Fruit fly (Drosophila melanogaster) S2 (cell line): ENCODE measurements around the gene sick.

Experiments used
- CG8478 ChIP-seq: fragments of >200 bp; optimal IDR thresholded peaks from 2 replicates; lab custom pipeline; 2018
- CTCF ChIP-seq, 2 experiments: fragments of >200 bp; optimal IDR thresholded peaks; 2 replicates each; lab custom pipeline; 2018

- no peak for TF ChIP-seq CTCF (optimal IDR thresholded peaks at IDR 0.05; lab: Kevin White, UChicago)
- TF ChIP-seq CG8478 (lab: Kevin White, UChicago): no peak
Observed at dm6 chr2L:19758511-19759128, 37.5 kb upstream of the sick start, which contains the start of the genes CG10628 and Dus3.
